Worm (Caenorhabditis elegans): Measurements from ENCODE around the gene pes-23.

pes-23 gene

ce11 chrX:6889374-6889773 is 11.8 kb upstream of the pes-23 start, which contains the start of gene unc-6:
unc-6 (plus strand) TSS chrX:6889674.
- TF ChIP-seq nhr-80 (tag; optimal IDR thresholded peaks at IDR 0.05) = no peak
- no peak for TF ChIP-seq nfya-1 (tag; optimal IDR thresholded peaks at IDR 0.05; ENCODE audit: borderline replicate concordance, insufficient read depth)
- no peak for TF ChIP-seq F39B2.1 (GFP tag; IDR thresholded peaks at IDR 0.05)
- no peak for TF ChIP-seq aptf-3 (GFP tag; IDR thresholded peaks at IDR 0.05)
- TF ChIP-seq dpff-1 (tag; optimal IDR thresholded peaks at IDR 0.05) = no peak
- TF ChIP-seq rpc-1 (optimal IDR thresholded peaks at IDR 0.05) = no peak
- TF ChIP-seq rpc-1 (tag; optimal IDR thresholded peaks at IDR 0.05) = no peak
- no peak for TF ChIP-seq athp-1 (tag; optimal IDR thresholded peaks at IDR 0.05)
- no peak for TF ChIP-seq K11D2.4 (GFP tag; IDR thresholded peaks at IDR 0.05)
- no peak for TF ChIP-seq madf-3 (GFP tag; IDR thresholded peaks at IDR 0.05)
- no peak for TF ChIP-seq F37B4.10 (GFP tag; IDR thresholded peaks at IDR 0.05)
- no peak for TF ChIP-seq C06A6.2 (GFP tag; conservative IDR thresholded peaks at IDR 0.05)
- TF ChIP-seq ceh-27 (GFP tag; optimal IDR thresholded peaks at IDR 0.05) = no peak
- TF ChIP-seq ceh-91 (GFP tag; IDR thresholded peaks at IDR 0.05) = no peak
- no peak for TF ChIP-seq let-607 (tag; optimal IDR thresholded peaks at IDR 0.05)
- TF ChIP-seq Y56A3A.18 (GFP tag; IDR thresholded peaks at IDR 0.05) = no peak
- no peak for TF ChIP-seq dox-1 (GFP tag; IDR thresholded peaks at IDR 0.05)
- TF ChIP-seq madf-8 (GFP tag; conservative IDR thresholded peaks at IDR 0.05) = no peak
- TF ChIP-seq D2030.7 (GFP tag; IDR thresholded peaks at IDR 0.05) = no peak
- TF ChIP-seq rcor-1 (GFP tag; IDR thresholded peaks at IDR 0.05) = no peak
- TF ChIP-seq lsl-1 (GFP tag; optimal IDR thresholded peaks at IDR 0.05) = no peak

ce11 chrX:6893074-6893473 is 8.1 kb upstream of the pes-23 start:
- no peak for TF ChIP-seq lag-1 (GFP tag; IDR thresholded peaks at IDR 0.05)
- TF ChIP-seq snpc-4 (GFP tag; optimal IDR thresholded peaks at IDR 0.05) = no peak
- no peak for TF ChIP-seq snpc-4 (tag; optimal IDR thresholded peaks at IDR 0.05)
- no peak for TF ChIP-seq F37B4.10 (GFP tag; IDR thresholded peaks at IDR 0.05)
- TF ChIP-seq F57A8.1 (GFP tag; optimal IDR thresholded peaks at IDR 0.05) = no peak
- TF ChIP-seq nfyb-1 (GFP tag; IDR thresholded peaks at IDR 0.05) = no peak
- TF ChIP-seq Y95B8A.8 (GFP tag; IDR thresholded peaks at IDR 0.05) = no peak
- no peak for TF ChIP-seq C06A6.2 (GFP tag; conservative IDR thresholded peaks at IDR 0.05)
- no peak for TF ChIP-seq zfh-2 (GFP tag; conservative IDR thresholded peaks at IDR 0.05)
- no peak for TF ChIP-seq ceh-91 (GFP tag; IDR thresholded peaks at IDR 0.05)
- TF ChIP-seq aptf-2 (GFP tag; conservative IDR thresholded peaks at IDR 0.05) = no peak
- no peak for TF ChIP-seq ztf-28 (GFP tag; IDR thresholded peaks at IDR 0.05)
- no peak for TF ChIP-seq K11D2.4 (GFP tag; IDR thresholded peaks at IDR 0.05)
- TF ChIP-seq aptf-3 (GFP tag; IDR thresholded peaks at IDR 0.05) = no peak
- no peak for TF ChIP-seq dpff-1 (tag; optimal IDR thresholded peaks at IDR 0.05)
- no peak for TF ChIP-seq ztf-22 (GFP tag; optimal IDR thresholded peaks at IDR 0.05)
- no peak for TF ChIP-seq pbrm-1 (GFP tag; IDR thresholded peaks at IDR 0.05)
- TF ChIP-seq snpc-3.4 (tag; optimal IDR thresholded peaks at IDR 0.05) = no peak

ce11 chrX:6894104-6894503 is 7.1 kb upstream of the pes-23 start:
- no peak for TF ChIP-seq lsl-1 (GFP tag; optimal IDR thresholded peaks at IDR 0.05)
- no peak for TF ChIP-seq Y95B8A.8 (GFP tag; IDR thresholded peaks at IDR 0.05)
- TF ChIP-seq mes-4 (tag; optimal IDR thresholded peaks at IDR 0.05) = no peak
- no peak for TF ChIP-seq lin-26 (GFP tag; IDR thresholded peaks at IDR 0.05)
- no peak for TF ChIP-seq snpc-4 (GFP tag; optimal IDR thresholded peaks at IDR 0.05)
- no peak for TF ChIP-seq snpc-4 (tag; optimal IDR thresholded peaks at IDR 0.05)
- TF ChIP-seq nhr-80 (tag; optimal IDR thresholded peaks at IDR 0.05) = no peak
- TF ChIP-seq ceh-100 (GFP tag; IDR thresholded peaks at IDR 0.05) = no peak
- TF ChIP-seq ztf-18 (tag; optimal IDR thresholded peaks at IDR 0.05) = no peak
- no peak for TF ChIP-seq C06A6.2 (GFP tag; conservative IDR thresholded peaks at IDR 0.05)
- no peak for TF ChIP-seq ZK185.1 (tag; optimal IDR thresholded peaks at IDR 0.05; ENCODE audit: poor library complexity, severe bottlenecking)
- TF ChIP-seq mel-28 (tag; optimal IDR thresholded peaks at IDR 0.05; ENCODE audit: borderline replicate concordance) = no peak
- no peak for TF ChIP-seq attf-3 (GFP tag; conservative IDR thresholded peaks at IDR 0.05)
- TF ChIP-seq attf-5 (GFP tag; optimal IDR thresholded peaks at IDR 0.05) = no peak
- no peak for TF ChIP-seq Y53F4B.3 (GFP tag; IDR thresholded peaks at IDR 0.05)
- TF ChIP-seq snpc-1.3 (tag; optimal IDR thresholded peaks at IDR 0.05; ENCODE audit: insufficient read depth) = no peak
- TF ChIP-seq B0019.2 (GFP tag; conservative IDR thresholded peaks at IDR 0.05) = no peak
- TF ChIP-seq athp-1 (tag; optimal IDR thresholded peaks at IDR 0.05) = no peak
